Worm (Caenorhabditis elegans): ENCODE results near the gene vps-41.

DNA sequence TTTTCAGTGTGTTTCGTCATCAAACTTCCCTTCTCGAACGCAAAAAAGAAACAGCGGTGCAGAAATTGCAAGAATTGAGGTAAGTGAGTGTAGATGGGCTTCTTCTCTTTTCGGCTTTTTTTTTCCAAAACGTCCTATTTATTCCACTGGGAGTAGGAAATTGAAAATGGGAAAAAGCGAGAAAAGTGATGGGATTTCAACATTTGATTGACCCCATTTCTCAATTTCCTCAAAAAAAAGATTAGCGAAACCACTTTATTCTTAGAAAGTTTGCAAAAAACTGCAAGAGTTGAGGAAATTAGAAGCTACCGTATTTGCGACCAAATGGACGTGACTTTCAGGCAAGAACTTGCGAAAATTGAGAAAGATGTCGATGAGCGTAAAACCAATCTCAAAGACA, 19.9 kb downstream of the vps-41 start, which contains the start of gene ags-3:
- no peak for TF ChIP-seq klf-2 (GFP tag; conservative IDR thresholded peaks at IDR 0.05)
- TF ChIP-seq ztf-29 (GFP tag; IDR thresholded peaks at IDR 0.05), result no peak
- no peak for TF ChIP-seq cog-1 (tag; optimal IDR thresholded peaks at IDR 0.05)
- TF ChIP-seq T22C8.4 (GFP tag; IDR thresholded peaks at IDR 0.05), result no peak
- no peak for TF ChIP-seq ref-1 (GFP tag; conservative IDR thresholded peaks at IDR 0.05)
- TF ChIP-seq flt-1 (GFP tag; IDR thresholded peaks at IDR 0.05), result no peak
- no peak for TF ChIP-seq ztf-23 (GFP tag; IDR thresholded peaks at IDR 0.05)
- no peak for TF ChIP-seq med-1 (GFP tag; optimal IDR thresholded peaks at IDR 0.05; ENCODE audit: insufficient read depth)
